Fruit fly (Drosophila melanogaster) whole organism, embryonic: ENCODE data around the gene mgr.

Source experiments
- Antp ChIP-seq: fragments of 200-800 bp; sonication (Bioruptor generic); optimal IDR thresholded peaks from 3 replicates; lab custom pipeline; 2016; ENCODE audit warnings: missing biosample characterization, missing genetic modification characterization
- Atf3 ChIP-seq: fragments of 200-800 bp; sonication (Bioruptor generic); optimal IDR thresholded peaks from 3 replicates; lab custom pipeline; 2016; ENCODE audit warnings: missing biosample characterization, missing genetic modification characterization
- B-H2 ChIP-seq: fragments of 200-800 bp; sonication (Bioruptor generic); optimal IDR thresholded peaks from 2 replicates; lab custom pipeline; 2018; ENCODE audit warnings: missing biosample characterization, mild to moderate bottlenecking, missing genetic modification characterization
- CG10979 ChIP-seq: fragments of 200-800 bp; sonication (Bioruptor generic); optimal IDR thresholded peaks from 2 replicates; lab custom pipeline; 2018; ENCODE audit warnings: missing biosample characterization, mild to moderate bottlenecking, missing genetic modification characterization, moderate library complexity
- CG11398 ChIP-seq: fragments of 200-800 bp; sonication (Bioruptor generic); optimal IDR thresholded peaks from 2 replicates; lab custom pipeline; 2016; ENCODE audit warnings: missing biosample characterization, missing genetic modification characterization
- CG13287 ChIP-seq: fragments of 200-800 bp; sonication (Bioruptor generic); IDR thresholded peaks from 2 replicates; pipeline ENCODE4 v1.3.6; 2022; ENCODE audit warnings: missing biosample characterization, missing genetic modification characterization; ENCODE audit not compliant: partially characterized antibody
- CG13775 ChIP-seq: fragments of 200-800 bp; sonication (Bioruptor generic); optimal IDR thresholded peaks from 3 replicates; lab custom pipeline; 2017; ENCODE audit warnings: missing biosample characterization, mild to moderate bottlenecking, missing genetic modification characterization
- CG15011 ChIP-seq: fragments of 200-800 bp; sonication (Bioruptor generic); optimal IDR thresholded peaks from 3 replicates; lab custom pipeline; 2018; ENCODE audit warnings: missing biosample characterization, mild to moderate bottlenecking, missing genetic modification characterization
- CG16863 ChIP-seq: fragments of 200-800 bp; sonication (Bioruptor generic); optimal IDR thresholded peaks from 3 replicates; lab custom pipeline; 2016; ENCODE audit warnings: missing biosample characterization, missing genetic modification characterization
- CG17912 ChIP-seq: fragments of 200-800 bp; sonication (Bioruptor generic); optimal IDR thresholded peaks from 2 replicates; lab custom pipeline; 2018; ENCODE audit warnings: missing biosample characterization, mild to moderate bottlenecking, missing genetic modification characterization
- CG30431 ChIP-seq: fragments of 200-800 bp; sonication (Bioruptor generic); optimal IDR thresholded peaks from 2 replicates; lab custom pipeline; 2017; ENCODE audit warnings: missing biosample characterization, missing genetic modification characterization
- CG3838 ChIP-seq: fragments of 200-800 bp; sonication (Bioruptor generic); optimal IDR thresholded peaks from 3 replicates; lab custom pipeline; 2016; ENCODE audit warnings: missing biosample characterization, missing genetic modification characterization
- CG6272 ChIP-seq: fragments of 200-800 bp; sonication (Bioruptor generic); IDR thresholded peaks from 2 replicates; pipeline ENCODE4 v1.3.6; 2022; ENCODE audit warnings: missing biosample characterization, missing genetic modification characterization
- CG6813 ChIP-seq: fragments of 200-800 bp; sonication (Bioruptor generic); optimal IDR thresholded peaks from 2 replicates; lab custom pipeline; 2017; ENCODE audit warnings: missing biosample characterization, missing genetic modification characterization, mild to moderate bottlenecking, moderate library complexity, missing genetic modification reagents
- CG7357 ChIP-seq: fragments of 200-800 bp; sonication (Bioruptor generic); IDR thresholded peaks from 3 replicates; pipeline ENCODE4 v1.3.6; 2022; ENCODE audit warnings: missing biosample characterization, missing genetic modification characterization
- CG7928 ChIP-seq: fragments of 200-800 bp; sonication (Bioruptor generic); optimal IDR thresholded peaks from 2 replicates; lab custom pipeline; 2017; ENCODE audit warnings: missing biosample characterization, mild to moderate bottlenecking, missing genetic modification characterization
- CG8359 ChIP-seq: fragments of 200-800 bp; sonication (Bioruptor generic); optimal IDR thresholded peaks from 2 replicates; lab custom pipeline; 2017; ENCODE audit warnings: missing biosample characterization, mild to moderate bottlenecking, missing genetic modification characterization, borderline replicate concordance
- CG8944 ChIP-seq: fragments of 200-800 bp; sonication (Bioruptor generic); optimal IDR thresholded peaks from 3 replicates; lab custom pipeline; 2016; ENCODE audit warnings: missing biosample characterization, missing genetic modification characterization
- CG9727 ChIP-seq: fragments of 200-800 bp; sonication (Bioruptor generic); optimal IDR thresholded peaks from 3 replicates; lab custom pipeline; 2017; ENCODE audit warnings: missing biosample characterization, mild to moderate bottlenecking, missing genetic modification characterization
- CG9932 ChIP-seq: fragments of 200-800 bp; sonication (Bioruptor generic); IDR thresholded peaks from 2 replicates; pipeline ENCODE4 v1.3.6; 2022; ENCODE audit warnings: missing biosample characterization, missing genetic modification characterization
- D19A ChIP-seq: fragments of 200-800 bp; optimal IDR thresholded peaks from 3 replicates; lab custom pipeline; 2019; ENCODE audit warnings: missing biosample characterization, mild to moderate bottlenecking, missing genetic modification characterization, moderate library complexity
- Dip2 ChIP-seq: fragments of 200-800 bp; sonication (Bioruptor generic); IDR thresholded peaks from 2 replicates; pipeline ENCODE4 v1.3.6; 2022; ENCODE audit warnings: missing biosample characterization, missing genetic modification characterization
- Dref ChIP-seq: fragments of 200-800 bp; sonication (Bioruptor generic); IDR thresholded peaks from 2 replicates; pipeline ENCODE4 v1.3.6; 2022; ENCODE audit warnings: missing biosample characterization, missing genetic modification characterization
- Gug ChIP-seq: fragments of 200-800 bp; sonication (Bioruptor generic); IDR thresholded peaks from 4 replicates; pipeline ENCODE4 v1.3.6; 2022; ENCODE audit warnings: missing biosample characterization, missing genetic modification characterization
- HLH3B ChIP-seq: fragments of 200-800 bp; sonication (Bioruptor generic); IDR thresholded peaks from 2 replicates; pipeline ENCODE4 v1.3.6; 2022; ENCODE audit warnings: missing biosample characterization, missing genetic modification characterization
- Lpt ChIP-seq: fragments of >200 bp; optimal IDR thresholded peaks from 2 replicates; lab custom pipeline; 2018; ENCODE audit warnings: missing biosample characterization, missing genetic modification characterization
- NC2α ChIP-seq: fragments of 200-800 bp; sonication (Bioruptor generic); optimal IDR thresholded peaks from 2 replicates; lab custom pipeline; 2016; ENCODE audit warnings: missing biosample characterization, missing genetic modification characterization
- Oaz ChIP-seq: fragments of 200-800 bp; sonication (Bioruptor generic); IDR thresholded peaks from 2 replicates; pipeline ENCODE4 v1.3.6; 2022; ENCODE audit warnings: missing biosample characterization, missing genetic modification characterization
- Spps ChIP-seq: fragments of 200-800 bp; sonication (Bioruptor generic); optimal IDR thresholded peaks from 2 replicates; lab custom pipeline; 2018; ENCODE audit warnings: missing biosample characterization, mild to moderate bottlenecking, missing genetic modification characterization
- Stat92E ChIP-seq, 3 experiments: fragments of >200 bp in 2 of 3; fragments of 200-800 bp in 1 of 3; sonication (Bioruptor generic) in 1 of 3; optimal IDR thresholded peaks; 2 replicates each; lab custom pipeline; 2017 to 2019; ENCODE audit warnings: missing biosample characterization in 3 of 3, missing genetic modification characterization in 3 of 3, mild to moderate bottlenecking in 1 of 3, moderate library complexity in 1 of 3
- ac ChIP-seq: fragments of 200-800 bp; sonication (Bioruptor generic); optimal IDR thresholded peaks from 3 replicates; lab custom pipeline; 2017; ENCODE audit warnings: missing biosample characterization, mild to moderate bottlenecking, missing genetic modification characterization
- bab2 ChIP-seq: fragments of 200-800 bp; sonication (Bioruptor generic); optimal IDR thresholded peaks from 2 replicates; lab custom pipeline; 2016; ENCODE audit warnings: missing biosample characterization, missing genetic modification characterization
- cad ChIP-seq: fragments of >200 bp; optimal IDR thresholded peaks from 2 replicates; lab custom pipeline; 2017; ENCODE audit warnings: missing biosample characterization, missing genetic modification characterization
- ci ChIP-seq: fragments of 200-800 bp; sonication (Bioruptor generic); IDR thresholded peaks from 3 replicates; pipeline ENCODE4 v1.3.6; 2022; ENCODE audit warnings: missing biosample characterization, missing genetic modification characterization
- gro ChIP-seq: fragments of 200-800 bp; sonication (Bioruptor generic); optimal IDR thresholded peaks from 2 replicates; lab custom pipeline; 2016; ENCODE audit warnings: missing biosample characterization, missing genetic modification characterization
- hb ChIP-seq: fragments of 200-800 bp; sonication (Bioruptor generic); IDR thresholded peaks from 3 replicates; pipeline ENCODE4 v1.3.6; 2022; ENCODE audit warnings: missing biosample characterization, missing genetic modification characterization; ENCODE audit not compliant: partially characterized antibody
- jing ChIP-seq: fragments of 200-800 bp; sonication (Bioruptor generic); optimal IDR thresholded peaks from 2 replicates; lab custom pipeline; 2018; ENCODE audit warnings: missing biosample characterization, mild to moderate bottlenecking, missing genetic modification characterization
- lilli ChIP-seq: fragments of 200-800 bp; sonication (Bioruptor generic); optimal IDR thresholded peaks from 3 replicates; lab custom pipeline; 2016; ENCODE audit warnings: missing biosample characterization, missing genetic modification characterization
- lov ChIP-seq, 2 experiments: fragments of 200-800 bp in 1 of 2; fragments of >200 bp in 1 of 2; sonication (Bioruptor generic) in 1 of 2; IDR thresholded peaks in 1 of 2; optimal IDR thresholded peaks in 1 of 2; 2 replicates in 1 of 2; 3 replicates in 1 of 2; pipeline versions ENCODE4 v1.3.6 to Lab custom; 2017 to 2022; ENCODE audit warnings: missing biosample characterization in 1 of 2, missing genetic modification characterization in 1 of 2
- maf-S ChIP-seq: fragments of 200-800 bp; sonication (Bioruptor generic); optimal IDR thresholded peaks from 2 replicates; lab custom pipeline; 2016; ENCODE audit warnings: missing biosample characterization, missing genetic modification characterization
- nerfin-2 ChIP-seq: fragments of 200-800 bp; sonication (Bioruptor generic); IDR thresholded peaks from 2 replicates; pipeline ENCODE4 v1.3.6; 2022; ENCODE audit warnings: missing biosample characterization, missing genetic modification characterization; ENCODE audit not compliant: partially characterized antibody
- onecut ChIP-seq: fragments of 200-800 bp; sonication (Bioruptor generic); IDR thresholded peaks from 2 replicates; pipeline ENCODE4 v1.3.6; 2022; ENCODE audit warnings: missing biosample characterization, missing genetic modification characterization
- row ChIP-seq: fragments of 200-800 bp; sonication (Bioruptor generic); IDR thresholded peaks from 3 replicates; pipeline ENCODE4 v1.3.6; 2022; ENCODE audit warnings: missing biosample characterization, missing genetic modification characterization
- shn ChIP-seq: fragments of 200-800 bp; sonication (Bioruptor generic); optimal IDR thresholded peaks from 3 replicates; lab custom pipeline; 2016; ENCODE audit warnings: missing biosample characterization, missing genetic modification characterization
- slou ChIP-seq: fragments of 200-800 bp; sonication (Bioruptor generic); optimal IDR thresholded peaks from 3 replicates; lab custom pipeline; 2016; ENCODE audit warnings: missing biosample characterization, missing genetic modification characterization
- slp2 ChIP-seq: fragments of 200-800 bp; sonication (Bioruptor generic); optimal IDR thresholded peaks from 2 replicates; lab custom pipeline; 2016; ENCODE audit warnings: missing biosample characterization, missing genetic modification characterization
- trh ChIP-seq: fragments of 200-800 bp; sonication (Bioruptor generic); optimal IDR thresholded peaks from 2 replicates; lab custom pipeline; 2016; ENCODE audit warnings: missing biosample characterization, missing genetic modification characterization
- tx ChIP-seq: fragments of 200-800 bp; sonication (Bioruptor generic); optimal IDR thresholded peaks from 2 replicates; lab custom pipeline; 2016; ENCODE audit warnings: missing biosample characterization, missing genetic modification characterization
- zen ChIP-seq: fragments of 200-800 bp; sonication (Bioruptor generic); optimal IDR thresholded peaks from 3 replicates; lab custom pipeline; 2018; ENCODE audit warnings: missing biosample characterization, mild to moderate bottlenecking, missing genetic modification characterization, moderate library complexity
- zfh2 ChIP-seq: fragments of 200-800 bp; sonication (Bioruptor generic); optimal IDR thresholded peaks from 2 replicates; lab custom pipeline; 2016; ENCODE audit warnings: missing biosample characterization, missing genetic modification characterization

Gene mgr

DNA sequence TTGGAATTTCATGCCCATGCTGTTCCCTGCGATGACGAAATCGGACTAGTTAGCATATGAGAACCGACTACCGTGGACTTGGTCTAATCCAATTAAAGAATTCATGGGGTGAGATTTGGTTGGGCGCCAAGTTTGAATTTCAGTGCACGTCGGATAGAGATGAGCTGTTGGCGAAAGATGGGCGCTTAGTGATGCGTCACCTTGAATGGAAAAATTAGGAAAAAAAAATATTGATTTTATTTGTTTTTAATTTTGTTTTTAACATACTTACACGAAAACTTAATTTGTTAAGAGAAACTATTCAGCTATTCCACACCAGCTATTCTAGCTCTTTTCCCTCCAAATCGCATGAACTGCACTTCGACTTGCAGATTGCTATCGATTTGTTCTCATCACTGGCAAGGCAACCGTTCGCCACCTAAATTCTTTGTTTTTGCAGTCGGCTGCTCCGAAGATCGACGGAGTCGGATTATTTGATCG is 12.0 kb upstream of the mgr start, which contains the start of the genes ninaG and Sptz (continued):
- TF ChIP-seq gro (GFP tag; lab: Kevin White, UChicago) (no peak), cad (GFP tag; lab: Kevin White, UChicago) (no peak), ci (GFP tag; lab: Robert Waterston, UW) (peak; percentile 91), tx (peak; percentile 94), Antp (GFP tag; lab: Kevin White, UChicago) (peak; percentile 95), onecut (GFP tag; lab: Robert Waterston, UW) (no peak; the same call in 1 of the 2 replicates), CG17912 (GFP tag; lab: Kevin White, UChicago) (peak; percentile 4), B-H2 (GFP tag; lab: Kevin White, UChicago) (no peak), bab2 (GFP tag; lab: Kevin White, UChicago) (peak; percentile 96), slou (GFP tag; lab: Kevin White, UChicago) (peak; percentile 89), Atf3 (peak; percentile 92), slp2 (GFP tag; lab: Kevin White, UChicago) (peak; percentile 90), Spps (peak; percentile 87), Lpt (GFP tag; lab: Kevin White, UChicago) (no peak), lov (optimal IDR thresholded peaks at IDR 0.05; lab: Kevin White, UChicago) (no peak), lov (GFP tag; IDR thresholded peaks at IDR 0.05; lab: Robert Waterston, UW) (peak; percentile 92), CG6813 (peak; percentile 69), CG9727 (GFP tag; lab: Kevin White, UChicago) (peak; percentile 94), CG10979 (tag; lab: Kevin White, UChicago) (peak; percentile 90), CG8359 (GFP tag; lab: Kevin White, UChicago) (peak; percentile 56), CG7357 (peak; percentile 89), NC2α (GFP tag; lab: Kevin White, UChicago) (peak; percentile 86), Oaz (peak; percentile 84), CG3838 (GFP tag; lab: Kevin White, UChicago) (peak; percentile 89), trh (GFP tag; lab: Kevin White, UChicago) (peak; percentile 90), HLH3B (peak; percentile 95), zfh2 (peak; percentile 97), row (peak; percentile 98), CG15011 (GFP tag; lab: Kevin White, UChicago) (peak; percentile 75), CG13775 (GFP tag; lab: Kevin White, UChicago) (peak; percentile 94), CG6272 (GFP tag; lab: Robert Waterston, UW) (peak; percentile 97), Dip2 (GFP tag; lab: Robert Waterston, UW) (peak; percentile 43; the same call in 1 of the 2 replicates), D19A (tag; lab: Kevin White, UChicago) (no peak), jing (GFP tag; lab: Kevin White, UChicago) (peak; percentile 82), Dref (GFP tag; lab: Robert Waterston, UW) (peak; percentile 67), zen (tag; lab: Kevin White, UChicago) (peak; percentile 94), lilli (peak; percentile 98), Gug (GFP tag; lab: Robert Waterston, UW) (peak; percentile 96), CG30431 (peak; percentile 91), hb (GFP tag; lab: Robert Waterston, UW) (no peak), shn (GFP tag; lab: Kevin White, UChicago) (peak; percentile 94), CG11398 (GFP tag; lab: Kevin White, UChicago) (peak; percentile 83), maf-S (GFP tag; lab: Kevin White, UChicago) (peak; percentile 92), Stat92E (GFP tag; optimal IDR thresholded peaks at IDR 0.05; lab: Kevin White, UChicago) (no peak), CG9932 (GFP tag; lab: Robert Waterston, UW) (peak; percentile 97), CG16863 (GFP tag; lab: Kevin White, UChicago) (peak; percentile 93), nerfin-2 (GFP tag; lab: Robert Waterston, UW) (no peak), CG8944 (GFP tag; lab: Kevin White, UChicago) (peak; percentile 96), ac (GFP tag; lab: Kevin White, UChicago) (peak; percentile 53), CG13287 (peak; percentile 64), CG7928 (GFP tag; lab: Kevin White, UChicago) (peak; percentile 67)
